Worm (Caenorhabditis elegans): Measurements from ENCODE around the gene epac-1.

- TF ChIP-seq nhr-76 (tag; optimal IDR thresholded peaks at IDR 0.05) (no peak), elt-3 (tag; optimal IDR thresholded peaks at IDR 0.05) (peak in 2 of 6 experiments; percentile 59 to 81), unc-98 (GFP tag; IDR thresholded peaks at IDR 0.05) (no peak), ztf-11 (tag; optimal IDR thresholded peaks at IDR 0.05) (peak in 1 of 2 experiments; percentile 44), nhr-19 (GFP tag; conservative IDR thresholded peaks at IDR 0.05) (no peak), nhr-11 (tag; optimal IDR thresholded peaks at IDR 0.05) (peak; percentile 35), nhr-28 (tag; optimal IDR thresholded peaks at IDR 0.05) (no peak), unc-62 (GFP tag; optimal IDR thresholded peaks at IDR 0.05) (no peak), lin-15B (tag; optimal IDR thresholded peaks at IDR 0.05) (peak; percentile 89), dpl-1 (GFP tag; optimal IDR thresholded peaks at IDR 0.05) (peak; percentile 84 to 93 (median 87)), hlh-4 (tag; optimal IDR thresholded peaks at IDR 0.05) (no peak), alr-1 (tag; optimal IDR thresholded peaks at IDR 0.05; ENCODE audit: borderline replicate concordance) (no peak), C04F5.9 (tag; optimal IDR thresholded peaks at IDR 0.05) (no peak), C34B4.2 (tag; optimal IDR thresholded peaks at IDR 0.05) (no peak)
These were observed 29.6 kb downstream of the epac-1 start, which contains the start of the genes rde-4 and cox-14 for ce11 chrIII:10218587-10218986.

All from whole organism, L1 larva.